Worm (Caenorhabditis elegans) whole organism, L1 larva: Measurements from ENCODE around the gene sid-1.

Experiments
- C04F5.9 ChIP-seq: sonication (generic microtip); optimal IDR thresholded peaks from 2 replicates; lab custom pipeline; 2016; ENCODE audit warnings: missing genetic modification characterization, missing compliant biosample characterization
- blmp-1 ChIP-seq: fragments of 150-350 bp; optimal IDR thresholded peaks from 2 replicates; lab custom pipeline; 2014; ENCODE audit warnings: missing biosample characterization, missing genetic modification characterization
- ceh-90 ChIP-seq: sonication (generic microtip); optimal IDR thresholded peaks from 2 replicates; lab custom pipeline; 2016; ENCODE audit warnings: missing genetic modification characterization, missing compliant biosample characterization
- ces-1 ChIP-seq: fragments of 150-350 bp; optimal IDR thresholded peaks from 2 replicates; lab custom pipeline; 2014; ENCODE audit warnings: missing biosample characterization, missing genetic modification reagents, missing genetic modification characterization
- dpl-1 ChIP-seq, 3 experiments: fragments of 150-350 bp in 2 of 3; sonication (generic microtip) in 1 of 3; optimal IDR thresholded peaks; 2 replicates each; lab custom pipeline; 2014 to 2017; ENCODE audit warnings: missing biosample characterization in 3 of 3, missing genetic modification characterization in 3 of 3, missing genetic modification reagents in 3 of 3
- lsy-2 ChIP-seq, 2 experiments: fragments of 150-350 bp; optimal IDR thresholded peaks; 2 replicates each; lab custom pipeline; 2014; ENCODE audit warnings: missing biosample characterization in 2 of 2, missing genetic modification characterization in 2 of 2
- nhr-28 ChIP-seq: fragments of 150-350 bp; optimal IDR thresholded peaks from 2 replicates; lab custom pipeline; 2014; ENCODE audit warnings: missing biosample characterization, missing genetic modification characterization
- nhr-47 ChIP-seq: sonication (generic microtip); optimal IDR thresholded peaks from 2 replicates; lab custom pipeline; 2016; ENCODE audit warnings: mild to moderate bottlenecking, missing genetic modification characterization, moderate library complexity, missing compliant biosample characterization
- nhr-90 ChIP-seq: sonication (generic microtip); optimal IDR thresholded peaks from 2 replicates; lab custom pipeline; 2016; ENCODE audit warnings: mild to moderate bottlenecking, missing genetic modification characterization, missing compliant biosample characterization; ENCODE audit not compliant: poor library complexity
- pqm-1 ChIP-seq: sonication (generic microtip); optimal IDR thresholded peaks from 3 replicates; lab custom pipeline; 2017; ENCODE audit warnings: missing biosample characterization, missing genetic modification characterization
- skn-1 ChIP-seq: fragments of 150-350 bp; optimal IDR thresholded peaks from 2 replicates; lab custom pipeline; 2014; ENCODE audit warnings: missing biosample characterization, missing genetic modification characterization
- sox-4 ChIP-seq: sonication (generic microtip); optimal IDR thresholded peaks from 2 replicates; lab custom pipeline; 2016; ENCODE audit warnings: missing genetic modification characterization, missing compliant biosample characterization
- ztf-4 ChIP-seq: fragments of 150-350 bp; optimal IDR thresholded peaks from 2 replicates; lab custom pipeline; 2014; ENCODE audit warnings: missing biosample characterization, missing genetic modification characterization

DNA sequence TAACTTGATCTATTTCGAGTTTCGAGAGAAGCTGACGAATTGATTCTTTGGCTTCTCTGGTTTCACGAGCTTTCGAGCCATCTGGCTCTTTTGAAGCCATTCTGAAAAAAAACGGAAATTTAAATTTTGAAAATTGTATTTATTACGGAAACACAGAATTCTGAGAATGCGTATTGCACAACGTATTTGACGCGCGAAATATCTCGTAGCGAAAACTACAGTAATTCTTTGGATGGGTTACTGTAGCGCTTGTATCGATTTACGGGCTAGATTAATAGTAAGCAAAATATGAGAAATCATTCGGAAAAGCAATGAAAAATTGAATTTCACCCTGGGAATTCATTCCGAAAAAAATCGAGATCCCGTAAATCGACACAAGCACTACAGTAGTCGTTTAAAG, 6.1 kb upstream of the sid-1 start, which contains the start of gene C04F5.8:
- TF ChIP-seq skn-1 (tag; lab: Kevin White, UChicago) (no peak), nhr-90 (tag; lab: Kevin White, UChicago) (no peak), C04F5.9 (tag; lab: Kevin White, UChicago) (no peak), ces-1 (GFP tag; lab: Kevin White, UChicago) (no peak), blmp-1 (no peak), sox-4 (tag; lab: Kevin White, UChicago) (no peak), nhr-28 (tag; lab: Kevin White, UChicago) (no peak), nhr-47 (tag; lab: Kevin White, UChicago) (no peak), pqm-1 (tag; lab: Kevin White, UChicago) (no peak), ceh-90 (tag; lab: Kevin White, UChicago) (no peak), dpl-1 (GFP tag; optimal IDR thresholded peaks at IDR 0.05; lab: Kevin White, UChicago) (no peak), ztf-4 (tag; lab: Kevin White, UChicago) (no peak), lsy-2 (tag; optimal IDR thresholded peaks at IDR 0.05; lab: Kevin White, UChicago) (no peak)
